Fruit fly (Drosophila melanogaster): ENCODE measurements around the gene CG32181.

DNA sequence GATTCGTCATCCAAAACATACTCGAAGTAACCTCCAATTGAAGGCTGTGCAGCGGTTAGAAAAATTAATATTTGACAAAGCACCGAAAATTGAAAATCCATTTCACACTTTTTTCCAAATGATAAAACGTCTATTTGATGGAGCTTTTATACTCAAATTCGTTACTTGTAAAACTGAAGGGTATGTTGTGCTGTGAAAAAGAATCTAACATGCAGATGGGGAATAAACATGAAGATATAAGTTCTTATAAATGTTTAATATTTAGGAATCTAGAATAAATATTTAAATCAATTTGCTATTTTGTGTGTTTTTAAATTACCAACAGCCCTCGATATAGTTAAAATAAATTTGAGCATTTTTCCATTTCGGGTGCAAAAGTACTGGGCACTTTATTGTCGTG is 39.7 kb upstream of the CG32181 start, which contains the start of gene CheB74a:
- TF ChIP-seq slp2 (GFP tag; optimal IDR thresholded peaks at IDR 0.05) = no peak
- no peak for TF ChIP-seq CG16779 (GFP tag; IDR thresholded peaks at IDR 0.05)
- TF ChIP-seq jigr1 (GFP tag; IDR thresholded peaks at IDR 0.05) = no peak
- TF ChIP-seq kay (GFP tag; optimal IDR thresholded peaks at IDR 0.05) = no peak
- TF ChIP-seq Abd-B (GFP tag; optimal IDR thresholded peaks at IDR 0.05) = no peak
- no peak for TF ChIP-seq dimm (GFP tag; IDR thresholded peaks at IDR 0.05)
